Fruit fly (Drosophila melanogaster) whole organism, embryonic: ENCODE measurements around the gene lectin-37Db.
A peak's percentile ranks its signal among the peaks of the same experiment; 100 is the strongest.

Experiments
- B-H2 ChIP-seq: fragments of 200-800 bp; sonication (Bioruptor generic); optimal IDR thresholded peaks from 2 replicates; lab custom pipeline; 2018; ENCODE audit warnings: missing biosample characterization, mild to moderate bottlenecking, missing genetic modification characterization
- C15 ChIP-seq: fragments of 200-800 bp; sonication (Bioruptor generic); IDR thresholded peaks from 3 replicates; pipeline ENCODE4 v1.3.6; 2022; ENCODE audit warnings: missing biosample characterization, missing genetic modification characterization
- CG10209 ChIP-seq: fragments of 200-800 bp; sonication (Bioruptor generic); optimal IDR thresholded peaks from 3 replicates; lab custom pipeline; 2017; ENCODE audit warnings: missing biosample characterization, mild to moderate bottlenecking, missing genetic modification characterization, missing genetic modification reagents
- CG10654 ChIP-seq: fragments of 200-800 bp; sonication (Bioruptor generic); optimal IDR thresholded peaks from 2 replicates; lab custom pipeline; 2016; ENCODE audit warnings: missing biosample characterization, missing genetic modification characterization
- CG11696 ChIP-seq: fragments of 200-800 bp; sonication (Bioruptor generic); IDR thresholded peaks from 2 replicates; pipeline ENCODE4 v1.3.6; 2022; ENCODE audit warnings: missing biosample characterization, missing genetic modification characterization
- CG12769 ChIP-seq: fragments of 200-800 bp; sonication (Bioruptor generic); optimal IDR thresholded peaks from 2 replicates; lab custom pipeline; 2019; ENCODE audit warnings: missing biosample characterization, mild to moderate bottlenecking, missing genetic modification characterization, moderate library complexity
- CG12942 ChIP-seq: fragments of 200-800 bp; sonication (Bioruptor generic); optimal IDR thresholded peaks from 3 replicates; lab custom pipeline; 2016; ENCODE audit warnings: missing biosample characterization, missing genetic modification characterization
- CG13123 ChIP-seq: fragments of 200-800 bp; sonication (Bioruptor generic); optimal IDR thresholded peaks from 2 replicates; lab custom pipeline; 2016; ENCODE audit warnings: missing biosample characterization, missing genetic modification characterization
- CG18476 ChIP-seq: fragments of 200-800 bp; sonication (Bioruptor generic); optimal IDR thresholded peaks from 2 replicates; lab custom pipeline; 2016; ENCODE audit warnings: missing biosample characterization, mild to moderate bottlenecking, missing genetic modification characterization
- CG2120 ChIP-seq: fragments of 200-800 bp; sonication (Bioruptor generic); optimal IDR thresholded peaks from 3 replicates; lab custom pipeline; 2016; ENCODE audit warnings: missing biosample characterization, missing genetic modification characterization
- CG33557 ChIP-seq: fragments of 200-800 bp; sonication (Bioruptor generic); optimal IDR thresholded peaks from 2 replicates; lab custom pipeline; 2019; ENCODE audit warnings: missing biosample characterization, mild to moderate bottlenecking, missing genetic modification characterization, moderate library complexity
- CG3407 ChIP-seq: fragments of 200-800 bp; sonication (Bioruptor generic); optimal IDR thresholded peaks from 2 replicates; lab custom pipeline; 2018; ENCODE audit warnings: missing biosample characterization, mild to moderate bottlenecking, missing genetic modification characterization
- CG4404 ChIP-seq: fragments of 200-800 bp; sonication (Bioruptor generic); IDR thresholded peaks from 2 replicates; pipeline ENCODE4 v1.3.6; 2022; ENCODE audit warnings: missing biosample characterization, missing genetic modification characterization
- CG7271 ChIP-seq: fragments of 200-800 bp; sonication (Bioruptor generic); optimal IDR thresholded peaks from 2 replicates; lab custom pipeline; 2018; ENCODE audit warnings: missing biosample characterization, mild to moderate bottlenecking, missing genetic modification characterization, moderate library complexity
- CG8290 ChIP-seq, 3 experiments: fragments of 200-800 bp; sonication (Bioruptor generic); optimal IDR thresholded peaks; 2 replicates each; lab custom pipeline; 2016 to 2019; ENCODE audit warnings: missing biosample characterization in 3 of 3, missing genetic modification characterization in 3 of 3, mild to moderate bottlenecking in 2 of 3, moderate library complexity in 1 of 3
- CG9215 ChIP-seq: fragments of 200-800 bp; sonication (Bioruptor generic); IDR thresholded peaks from 2 replicates; pipeline ENCODE4 v1.3.6; 2022; ENCODE audit warnings: missing biosample characterization, missing genetic modification characterization
- CG9817 ChIP-seq: fragments of 200-800 bp; sonication (Bioruptor generic); optimal IDR thresholded peaks from 2 replicates; lab custom pipeline; 2018; ENCODE audit warnings: missing biosample characterization, mild to moderate bottlenecking, missing genetic modification characterization, moderate library complexity
- Dbx ChIP-seq: fragments of 200-800 bp; sonication (Bioruptor generic); IDR thresholded peaks from 3 replicates; pipeline ENCODE4 v1.3.6; 2022; ENCODE audit warnings: missing biosample characterization, missing genetic modification characterization
- Dp ChIP-seq: fragments of 200-800 bp; sonication (Bioruptor generic); optimal IDR thresholded peaks from 2 replicates; lab custom pipeline; 2018; ENCODE audit warnings: missing biosample characterization, mild to moderate bottlenecking, missing genetic modification characterization, moderate library complexity
- Gug ChIP-seq: fragments of 200-800 bp; sonication (Bioruptor generic); IDR thresholded peaks from 4 replicates; pipeline ENCODE4 v1.3.6; 2022; ENCODE audit warnings: missing biosample characterization, missing genetic modification characterization
- NFAT ChIP-seq: fragments of 200-800 bp; sonication (Bioruptor generic); IDR thresholded peaks from 2 replicates; pipeline ENCODE4 v1.3.6; 2022; ENCODE audit warnings: missing biosample characterization, missing genetic modification characterization
- NK7.1 ChIP-seq: fragments of 200-800 bp; sonication (Bioruptor generic); optimal IDR thresholded peaks from 3 replicates; lab custom pipeline; 2016; ENCODE audit warnings: missing biosample characterization, missing genetic modification characterization
- Poxn ChIP-seq: fragments of 200-800 bp; sonication (Bioruptor generic); IDR thresholded peaks from 2 replicates; pipeline ENCODE4 v1.3.6; 2022; ENCODE audit warnings: missing biosample characterization, missing genetic modification characterization
- Ptx1 ChIP-seq: fragments of 200-800 bp; sonication (Bioruptor generic); IDR thresholded peaks from 2 replicates; pipeline ENCODE4 v1.3.6; 2022; ENCODE audit warnings: missing biosample characterization, missing genetic modification characterization
- Side ChIP-seq: fragments of 200-800 bp; sonication (Bioruptor generic); optimal IDR thresholded peaks from 2 replicates; lab custom pipeline; 2016; ENCODE audit warnings: missing biosample characterization, missing genetic modification characterization
- Sin3A ChIP-seq: fragments of >200 bp; optimal IDR thresholded peaks from 2 replicates; lab custom pipeline; 2018
- Sry-δ ChIP-seq: fragments of 200-800 bp; sonication (Bioruptor generic); optimal IDR thresholded peaks from 2 replicates; lab custom pipeline; 2016; ENCODE audit warnings: missing biosample characterization, missing genetic modification characterization
- ara ChIP-seq: fragments of 200-800 bp; sonication (Bioruptor generic); IDR thresholded peaks from 2 replicates; pipeline ENCODE4 v1.3.6; 2022; ENCODE audit warnings: missing biosample characterization, missing genetic modification characterization
- chif ChIP-seq, 2 experiments: fragments of 200-800 bp; sonication (Bioruptor generic); optimal IDR thresholded peaks; 3 replicates each; lab custom pipeline; 2016; ENCODE audit warnings: missing biosample characterization in 2 of 2, missing genetic modification characterization in 2 of 2
- ci ChIP-seq: fragments of 200-800 bp; sonication (Bioruptor generic); IDR thresholded peaks from 3 replicates; pipeline ENCODE4 v1.3.6; 2022; ENCODE audit warnings: missing biosample characterization, missing genetic modification characterization
- crp ChIP-seq, 2 experiments: fragments of 200-800 bp; sonication (Bioruptor generic); optimal IDR thresholded peaks; 2 replicates in 1 of 2; 3 replicates in 1 of 2; lab custom pipeline; 2017; ENCODE audit warnings: missing biosample characterization in 2 of 2, missing genetic modification characterization in 2 of 2, mild to moderate bottlenecking in 1 of 2, moderate library complexity in 1 of 2
- dpn ChIP-seq, 2 experiments: fragments of 200-800 bp; sonication (Bioruptor generic); optimal IDR thresholded peaks; 3 replicates each; lab custom pipeline; 2016; ENCODE audit warnings: missing biosample characterization in 2 of 2, missing genetic modification characterization in 2 of 2
- ems ChIP-seq: fragments of 200-800 bp; sonication (Bioruptor generic); optimal IDR thresholded peaks from 3 replicates; lab custom pipeline; 2016; ENCODE audit warnings: missing biosample characterization, missing genetic modification characterization
- ftz-f1 ChIP-seq: fragments of 200-800 bp; sonication (Bioruptor generic); optimal IDR thresholded peaks from 2 replicates; lab custom pipeline; 2016; ENCODE audit warnings: missing biosample characterization, missing genetic modification characterization
- gcm ChIP-seq: fragments of 200-800 bp; sonication (Bioruptor generic); optimal IDR thresholded peaks from 2 replicates; lab custom pipeline; 2019; ENCODE audit warnings: missing biosample characterization, mild to moderate bottlenecking, missing genetic modification characterization, moderate library complexity
- hb ChIP-seq: fragments of 200-800 bp; sonication (Bioruptor generic); IDR thresholded peaks from 3 replicates; pipeline ENCODE4 v1.3.6; 2022; ENCODE audit warnings: missing biosample characterization, missing genetic modification characterization; ENCODE audit not compliant: partially characterized antibody
- hkb ChIP-seq, 2 experiments: fragments of 200-800 bp in 1 of 2; fragments of >200 bp in 1 of 2; sonication (Bioruptor generic) in 1 of 2; IDR thresholded peaks in 1 of 2; optimal IDR thresholded peaks in 1 of 2; 2 replicates each; pipeline versions ENCODE4 v1.3.6 to Lab custom; 2017 to 2022; ENCODE audit warnings: missing biosample characterization in 1 of 2, missing genetic modification characterization in 1 of 2
- insv ChIP-seq, 2 experiments: fragments of 200-800 bp; sonication (Bioruptor generic); optimal IDR thresholded peaks; 3 replicates each; lab custom pipeline; 2016 to 2018; ENCODE audit warnings: missing biosample characterization in 2 of 2, missing genetic modification characterization in 2 of 2
- kay ChIP-seq: fragments of 200-800 bp; sonication (Bioruptor generic); optimal IDR thresholded peaks from 2 replicates; lab custom pipeline; 2016; ENCODE audit warnings: missing biosample characterization, missing genetic modification characterization
- onecut ChIP-seq: fragments of 200-800 bp; sonication (Bioruptor generic); IDR thresholded peaks from 2 replicates; pipeline ENCODE4 v1.3.6; 2022; ENCODE audit warnings: missing biosample characterization, missing genetic modification characterization
- pho ChIP-seq: fragments of 200-800 bp; sonication (Bioruptor generic); optimal IDR thresholded peaks from 2 replicates; lab custom pipeline; 2016; ENCODE audit warnings: missing biosample characterization, missing genetic modification characterization
- pum ChIP-seq: fragments of 200-800 bp; sonication (Bioruptor generic); optimal IDR thresholded peaks from 2 replicates; lab custom pipeline; 2016; ENCODE audit warnings: missing biosample characterization, missing genetic modification characterization
- repo ChIP-seq: fragments of 200-800 bp; sonication (Bioruptor generic); optimal IDR thresholded peaks from 2 replicates; lab custom pipeline; 2016; ENCODE audit warnings: missing biosample characterization, missing genetic modification characterization
- scrt ChIP-seq: fragments of 200-800 bp; sonication (Bioruptor generic); optimal IDR thresholded peaks from 2 replicates; lab custom pipeline; 2018; ENCODE audit warnings: missing biosample characterization, mild to moderate bottlenecking, missing genetic modification characterization, moderate library complexity
- sim ChIP-seq: fragments of 200-800 bp; sonication (Bioruptor generic); IDR thresholded peaks from 2 replicates; pipeline ENCODE4 v1.3.6; 2022; ENCODE audit warnings: missing biosample characterization, missing genetic modification characterization
- sqz ChIP-seq: fragments of 200-800 bp; sonication (Bioruptor generic); optimal IDR thresholded peaks from 3 replicates; lab custom pipeline; 2018; ENCODE audit warnings: missing biosample characterization, mild to moderate bottlenecking, missing genetic modification characterization
- vfl ChIP-seq: fragments of 200-800 bp; sonication (Bioruptor generic); optimal IDR thresholded peaks from 2 replicates; lab custom pipeline; 2016; ENCODE audit warnings: missing biosample characterization, missing genetic modification characterization
- vnd ChIP-seq: fragments of 200-800 bp; sonication (Bioruptor generic); IDR thresholded peaks from 3 replicates; pipeline ENCODE4 v1.3.6; 2022; ENCODE audit warnings: missing biosample characterization, missing genetic modification characterization; ENCODE audit not compliant: partially characterized antibody
- wek ChIP-seq: fragments of 200-800 bp; sonication (Bioruptor generic); optimal IDR thresholded peaks from 3 replicates; lab custom pipeline; 2018; ENCODE audit warnings: missing biosample characterization, mild to moderate bottlenecking, missing genetic modification characterization, moderate library complexity
- yki ChIP-seq: fragments of >200 bp; optimal IDR thresholded peaks from 3 replicates; lab custom pipeline; 2018
- zfh1 ChIP-seq: fragments of 200-800 bp; sonication (Bioruptor generic); IDR thresholded peaks from 3 replicates; pipeline ENCODE4 v1.3.6; 2022; ENCODE audit warnings: missing biosample characterization, missing genetic modification characterization

lectin-37Db gene

dm6 chr2L:19453381-19453780 lies 34.5 kb downstream of the lectin-37Db start, which contains the start of gene Top2 (continued):
- TF ChIP-seq dpn (GFP tag; optimal IDR thresholded peaks at IDR 0.05; lab: Kevin White, UChicago) (peak; percentile 50 to 70), CG4404 (GFP tag; lab: Robert Waterston, UW) (no peak), sim (GFP tag; lab: Robert Waterston, UW) (no peak), CG18476 (GFP tag; lab: Kevin White, UChicago) (no peak), NK7.1 (GFP tag; lab: Kevin White, UChicago) (no peak), pho (peak; percentile 55), CG3407 (GFP tag; lab: Kevin White, UChicago) (no peak), Dp (peak; percentile 68), zfh1 (peak; percentile 37; the same call in 1 of the 3 replicates), CG9215 (GFP tag; lab: Robert Waterston, UW) (peak; percentile 46; the same call in 1 of the 2 replicates), CG11696 (GFP tag; lab: Robert Waterston, UW) (no peak), Poxn (no peak), CG13123 (GFP tag; lab: Kevin White, UChicago) (peak; percentile 47), CG2120 (GFP tag; lab: Kevin White, UChicago) (peak; percentile 58), ci (GFP tag; lab: Robert Waterston, UW) (peak; percentile 34; the same call in 1 of the 3 replicates), pum (GFP tag; lab: Kevin White, UChicago) (peak; percentile 28), CG7271 (tag; lab: Kevin White, UChicago) (peak; percentile 18), sqz (GFP tag; lab: Kevin White, UChicago) (no peak), C15 (no peak), vfl (peak; percentile 52), wek (GFP tag; lab: Kevin White, UChicago) (no peak), CG12942 (GFP tag; lab: Kevin White, UChicago) (peak; percentile 3), CG12769 (tag; lab: Kevin White, UChicago) (peak; percentile 23), ara (no peak), vnd (GFP tag; lab: Robert Waterston, UW) (peak; percentile 77), gcm (GFP tag; lab: Kevin White, UChicago) (no peak), CG10209 (no peak), Ptx1 (GFP tag; lab: Robert Waterston, UW) (0 out of 2 replicates have a peak, but pooled peaks have one; percentile 32), insv (GFP tag; optimal IDR thresholded peaks at IDR 0.05; lab: Kevin White, UChicago) (peak in 1 of 2 experiments; percentile 53), B-H2 (peak; percentile 54), scrt (GFP tag; lab: Kevin White, UChicago) (peak; percentile 65), CG9817 (tag; lab: Kevin White, UChicago) (peak; percentile 30), NFAT (GFP tag; lab: Robert Waterston, UW) (peak; percentile 55; the same call in 1 of the 2 replicates), Sry-δ (GFP tag; lab: Kevin White, UChicago) (peak; percentile 98), Gug (no peak; the same call in 3 of the 4 replicates), repo (peak; percentile 7), CG10654 (GFP tag; lab: Kevin White, UChicago) (peak; percentile 5), yki (lab: Kevin White, UChicago) (peak; percentile 21), chif (GFP tag; optimal IDR thresholded peaks at IDR 0.05; lab: Kevin White, UChicago) (peak; percentile 26 to 50), hkb (optimal IDR thresholded peaks at IDR 0.05; lab: Kevin White, UChicago) (no peak), hkb (GFP tag; IDR thresholded peaks at IDR 0.05; lab: Robert Waterston, UW) (peak; percentile 29; the same call in 1 of the 2 replicates), Sin3A (lab: Kevin White, UChicago) (peak; percentile 41), CG8290 (GFP tag; optimal IDR thresholded peaks at IDR 0.05; lab: Kevin White, UChicago) (peak; percentile 81), CG8290 (tag; optimal IDR thresholded peaks at IDR 0.05; lab: Kevin White, UChicago) (peak in 1 of 2 experiments; percentile 88), Side (peak; percentile 42), Dbx (0 out of 3 replicates have a peak, but pooled peaks have one; percentile 20), ftz-f1 (GFP tag; lab: Kevin White, UChicago) (peak; percentile 65), kay (GFP tag; lab: Kevin White, UChicago) (no peak), onecut (GFP tag; lab: Robert Waterston, UW) (no peak), ems (GFP tag; lab: Kevin White, UChicago) (peak; percentile 29), crp (GFP tag; optimal IDR thresholded peaks at IDR 0.05; lab: Kevin White, UChicago) (peak in 1 of 2 experiments; percentile 30), CG33557 (no peak), hb (peak; percentile 76)
